Fruit fly (Drosophila melanogaster): ENCODE data around the gene CG9121.

CG9121 gene

dm6 chr2L:5059645-5060254, 8.9 kb upstream of the CG9121 start, which contains the start of gene Rpn11 (continued):
- TF ChIP-seq CG12391 (tag; optimal IDR thresholded peaks at IDR 0.05) (peak; percentile 86), jigr1 (GFP tag; IDR thresholded peaks at IDR 0.05) (no peak), CG14710 (tag; optimal IDR thresholded peaks at IDR 0.05) (peak; percentile 87), phol (tag; optimal IDR thresholded peaks at IDR 0.05) (peak; percentile 77), CG6254 (GFP tag; optimal IDR thresholded peaks at IDR 0.05) (no peak), CG9727 (GFP tag; optimal IDR thresholded peaks at IDR 0.05) (peak; percentile 79), CG9876 (GFP tag; optimal IDR thresholded peaks at IDR 0.05) (no peak), salm (tag; optimal IDR thresholded peaks at IDR 0.05) (no peak), dan (GFP tag; IDR thresholded peaks at IDR 0.05) (no peak), CG1602 (GFP tag; optimal IDR thresholded peaks at IDR 0.05) (peak; percentile 67), CG17568 (GFP tag; optimal IDR thresholded peaks at IDR 0.05) (peak; percentile 23), pros (GFP tag; optimal IDR thresholded peaks at IDR 0.05) (no peak), CG11085 (GFP tag; IDR thresholded peaks at IDR 0.05) (no peak), ara (GFP tag; IDR thresholded peaks at IDR 0.05) (0 out of 2 replicates have a peak, but pooled peaks have one; percentile 18), CG3995 (GFP tag; optimal IDR thresholded peaks at IDR 0.05) (peak; percentile 39), CG3407 (GFP tag; optimal IDR thresholded peaks at IDR 0.05) (peak; percentile 11), CG12769 (tag; optimal IDR thresholded peaks at IDR 0.05) (peak; percentile 25), row (GFP tag; IDR thresholded peaks at IDR 0.05) (peak; percentile 80), D19B (GFP tag; optimal IDR thresholded peaks at IDR 0.05) (peak; percentile 20), BtbVII (GFP tag; optimal IDR thresholded peaks at IDR 0.05) (peak; percentile 24), CG12659 (GFP tag; optimal IDR thresholded peaks at IDR 0.05) (peak; percentile 71), CG1024 (GFP tag; IDR thresholded peaks at IDR 0.05) (no peak), Hsf (GFP tag; optimal IDR thresholded peaks at IDR 0.05) (peak; percentile 59), tin (GFP tag; optimal IDR thresholded peaks at IDR 0.05) (peak; percentile 56), CG17186 (GFP tag; optimal IDR thresholded peaks at IDR 0.05) (no peak), peb (GFP tag; IDR thresholded peaks at IDR 0.05) (no peak), CG34224 (GFP tag; IDR thresholded peaks at IDR 0.05; ENCODE audit: partially characterized antibody) (0 out of 3 replicates have a peak, but pooled peaks have one; percentile 42), grau (tag; optimal IDR thresholded peaks at IDR 0.05) (peak; percentile 74), cg (GFP tag; optimal IDR thresholded peaks at IDR 0.05) (no peak), CG15011 (GFP tag; optimal IDR thresholded peaks at IDR 0.05) (peak; percentile 31), CG32767 (GFP tag; IDR thresholded peaks at IDR 0.05) (no peak), mld (GFP tag; IDR thresholded peaks at IDR 0.05; ENCODE audit: partially characterized antibody) (no peak), CG6683 (GFP tag; optimal IDR thresholded peaks at IDR 0.05) (no peak), vvl (GFP tag; IDR thresholded peaks at IDR 0.05) (peak; percentile 80), nau (GFP tag; optimal IDR thresholded peaks at IDR 0.05) (no peak), BEAF-32 (GFP tag; optimal IDR thresholded peaks at IDR 0.05) (peak; percentile 78), Scr (GFP tag; IDR thresholded peaks at IDR 0.05; ENCODE audit: partially characterized antibody) (peak; percentile 66), mam (GFP tag; optimal IDR thresholded peaks at IDR 0.05) (peak; percentile 24), tap (tag; optimal IDR thresholded peaks at IDR 0.05) (peak; percentile 53), CG3163 (GFP tag; optimal IDR thresholded peaks at IDR 0.05) (no peak), CG13775 (GFP tag; optimal IDR thresholded peaks at IDR 0.05) (peak; percentile 79), unpg (GFP tag; optimal IDR thresholded peaks at IDR 0.05) (peak; percentile 41), pan (optimal IDR thresholded peaks at IDR 0.05) (no peak), pan (GFP tag; optimal IDR thresholded peaks at IDR 0.05 in 1 of 2, IDR thresholded peaks at IDR 0.05 in 1 of 2) (peak in 1 of 2 experiments; percentile 44), Kr (GFP tag; optimal IDR thresholded peaks at IDR 0.05) (no peak), CG4404 (GFP tag; IDR thresholded peaks at IDR 0.05) (peak; percentile 47; the same call in 1 of the 2 replicates), hbn (GFP tag; IDR thresholded peaks at IDR 0.05; ENCODE audit: partially characterized antibody) (peak; percentile 35; the same call in 1 of the 2 replicates), Gug (GFP tag; IDR thresholded peaks at IDR 0.05) (no peak), NfI (GFP tag; optimal IDR thresholded peaks at IDR 0.05) (peak; percentile 47)

All from whole organism, embryonic.